Worm (Caenorhabditis elegans) whole organism, young adult: ENCODE measurements around the gene riok-3.

Experiments used
- B0035.1 ChIP-seq: sonication (generic microtip); optimal IDR thresholded peaks from 2 replicates; lab custom pipeline; 2016; ENCODE audit warnings: missing genetic modification characterization, mild to moderate bottlenecking, missing compliant biosample characterization, missing genotype, missing genetic modification reagents
- C06A6.2 ChIP-seq: fragments of 200-800 bp; sonication (Bioruptor generic); conservative IDR thresholded peaks from 2 replicates; pipeline ENCODE4 v1.3.6; 2022; ENCODE audit warnings: missing genetic modification characterization, missing compliant biosample characterization
- C17E4.6 ChIP-seq: fragments of 200-800 bp; sonication (Bioruptor generic); IDR thresholded peaks from 2 replicates; pipeline ENCODE4 v1.3.6; 2022; ENCODE audit warnings: missing genetic modification reagents, missing genetic modification characterization, missing compliant biosample characterization
- F10E7.11 ChIP-seq: sonication (generic microtip); optimal IDR thresholded peaks from 2 replicates; lab custom pipeline; 2017; ENCODE audit warnings: mild to moderate bottlenecking, missing genetic modification characterization, moderate library complexity, missing compliant biosample characterization
- F22D6.2 ChIP-seq: sonication (generic microtip); optimal IDR thresholded peaks from 2 replicates; lab custom pipeline; 2016; ENCODE audit warnings: mild to moderate bottlenecking, missing genetic modification characterization, missing compliant biosample characterization
- F23B12.7 ChIP-seq: sonication (generic microtip); optimal IDR thresholded peaks from 2 replicates; lab custom pipeline; 2017; ENCODE audit warnings: missing genetic modification characterization, mild to moderate bottlenecking, missing compliant biosample characterization, antibody characterized with exemption, moderate library complexity; ENCODE audit not compliant: insufficient read depth
- F52B5.7 ChIP-seq: sonication (generic microtip); optimal IDR thresholded peaks from 2 replicates; lab custom pipeline; 2016; ENCODE audit warnings: mild to moderate bottlenecking, missing genetic modification characterization, missing compliant biosample characterization
- K11D2.4 ChIP-seq: fragments of 200-800 bp; sonication (Bioruptor generic); IDR thresholded peaks from 2 replicates; pipeline ENCODE4 v1.3.6; 2022; ENCODE audit warnings: missing genetic modification reagents, missing genetic modification characterization, missing compliant biosample characterization
- Y67H2A.10 ChIP-seq: fragments of 200-800 bp; sonication (Bioruptor generic); conservative IDR thresholded peaks from 2 replicates; pipeline ENCODE4 v1.3.6; 2022; ENCODE audit warnings: missing genetic modification reagents, missing genetic modification characterization, missing compliant biosample characterization
- Y79H2A.3 ChIP-seq: fragments of 200-800 bp; sonication (Bioruptor generic); conservative IDR thresholded peaks from 2 replicates; pipeline ENCODE4 v1.3.6; 2022; ENCODE audit warnings: missing genetic modification reagents, missing genetic modification characterization, missing compliant biosample characterization
- ama-1 ChIP-seq, 3 experiments: fragments of 150-350 bp in 1 of 3; sonication (generic microtip) in 2 of 3; optimal IDR thresholded peaks; 2 replicates each; lab custom pipeline; 2014 to 2018; ENCODE audit warnings: missing biosample characterization in 2 of 3, missing genetic modification characterization in 2 of 3, missing genetic modification reagents in 2 of 3
- aptf-3 ChIP-seq: fragments of 200-800 bp; sonication (Bioruptor generic); IDR thresholded peaks from 2 replicates; pipeline ENCODE4 v1.3.6; 2022; ENCODE audit warnings: missing genetic modification characterization, missing compliant biosample characterization
- atf-7 ChIP-seq: sonication (generic microtip); optimal IDR thresholded peaks from 2 replicates; lab custom pipeline; 2017; ENCODE audit warnings: mild to moderate bottlenecking, missing genetic modification characterization, missing compliant biosample characterization
- attf-6 ChIP-seq: fragments of 200-800 bp; sonication (Bioruptor generic); IDR thresholded peaks from 2 replicates; pipeline ENCODE4 v1.3.6; 2022; ENCODE audit warnings: missing genetic modification reagents, missing genetic modification characterization, missing compliant biosample characterization
- cebp-1 ChIP-seq, 2 experiments: fragments of 200-800 bp in 1 of 2; sonication (Bioruptor generic) in 1 of 2; sonication (generic microtip) in 1 of 2; IDR thresholded peaks in 1 of 2; optimal IDR thresholded peaks in 1 of 2; 2 replicates each; pipeline versions ENCODE4 v1.3.6 to Lab custom; 2017 to 2022; ENCODE audit warnings: missing compliant biosample characterization in 2 of 2, missing genetic modification characterization in 2 of 2, mild to moderate bottlenecking in 1 of 2, missing genetic modification reagents in 1 of 2, moderate library complexity in 1 of 2
- ceh-100 ChIP-seq: fragments of 200-800 bp; sonication (Bioruptor generic); IDR thresholded peaks from 2 replicates; pipeline ENCODE4 v1.3.6; 2022; ENCODE audit warnings: missing genetic modification reagents, missing genetic modification characterization, missing compliant biosample characterization
- ceh-79 ChIP-seq: sonication (generic microtip); optimal IDR thresholded peaks from 2 replicates; lab custom pipeline; 2017; ENCODE audit warnings: mild to moderate bottlenecking, missing genetic modification characterization, missing compliant biosample characterization
- ceh-91 ChIP-seq: fragments of 200-800 bp; sonication (Bioruptor generic); IDR thresholded peaks from 2 replicates; pipeline ENCODE4 v1.3.6; 2022; ENCODE audit warnings: missing genetic modification reagents, missing genetic modification characterization, missing compliant biosample characterization
- die-1 ChIP-seq: sonication (generic microtip); optimal IDR thresholded peaks from 2 replicates; lab custom pipeline; 2016; ENCODE audit warnings: missing genotype, mild to moderate bottlenecking, missing genetic modification characterization, missing compliant biosample characterization
- dox-1 ChIP-seq: fragments of 200-800 bp; sonication (Bioruptor generic); IDR thresholded peaks from 2 replicates; pipeline ENCODE4 v1.3.6; 2022; ENCODE audit warnings: missing genetic modification reagents, missing genetic modification characterization, missing compliant biosample characterization
- dpff-1 ChIP-seq: sonication (generic microtip); optimal IDR thresholded peaks from 2 replicates; lab custom pipeline; 2017; ENCODE audit warnings: mild to moderate bottlenecking, missing genetic modification characterization, missing compliant biosample characterization
- egl-44 ChIP-seq: fragments of 200-800 bp; sonication (Bioruptor generic); IDR thresholded peaks from 2 replicates; pipeline ENCODE4 v1.3.6; 2022; ENCODE audit warnings: missing genetic modification reagents, missing genetic modification characterization, missing compliant biosample characterization
- fkh-3 ChIP-seq: sonication (generic microtip); optimal IDR thresholded peaks from 2 replicates; lab custom pipeline; 2016; ENCODE audit warnings: mild to moderate bottlenecking, missing genetic modification characterization, missing compliant biosample characterization
- gei-17 ChIP-seq: fragments of 200-800 bp; sonication (Bioruptor generic); optimal IDR thresholded peaks from 2 replicates; lab custom pipeline; 2018; ENCODE audit warnings: mild to moderate bottlenecking, missing genetic modification characterization, missing compliant biosample characterization
- hlh-26 ChIP-seq: fragments of 200-800 bp; sonication (Bioruptor generic); conservative IDR thresholded peaks from 2 replicates; pipeline ENCODE4 v1.3.6; 2022; ENCODE audit warnings: missing genetic modification reagents, missing genetic modification characterization, missing compliant biosample characterization
- hmg-20 ChIP-seq: fragments of 200-800 bp; sonication (Bioruptor generic); IDR thresholded peaks from 2 replicates; pipeline ENCODE4 v1.3.6; 2022; ENCODE audit warnings: missing genetic modification reagents, missing genetic modification characterization, missing compliant biosample characterization
- hsf-1 ChIP-seq: fragments of 200-800 bp; sonication (Bioruptor generic); IDR thresholded peaks from 2 replicates; pipeline ENCODE4 v1.3.6; 2022; ENCODE audit warnings: missing genetic modification reagents, missing genetic modification characterization, missing compliant biosample characterization
- let-526 ChIP-seq: fragments of 200-800 bp; sonication (Bioruptor generic); IDR thresholded peaks from 2 replicates; pipeline ENCODE4 v1.3.6; 2022; ENCODE audit warnings: missing genetic modification reagents, missing genetic modification characterization, missing compliant biosample characterization
- lin-26 ChIP-seq: fragments of 200-800 bp; sonication (Bioruptor generic); IDR thresholded peaks from 2 replicates; pipeline ENCODE4 v1.3.6; 2022; ENCODE audit warnings: missing genetic modification reagents, missing genetic modification characterization, missing compliant biosample characterization
- lsl-1 ChIP-seq: fragments of 200-800 bp; sonication (Bioruptor generic); optimal IDR thresholded peaks from 2 replicates; lab custom pipeline; 2018; ENCODE audit warnings: mild to moderate bottlenecking, missing genetic modification characterization, moderate library complexity, missing compliant biosample characterization
- madf-10 ChIP-seq: sonication (generic microtip); optimal IDR thresholded peaks from 2 replicates; lab custom pipeline; 2016; ENCODE audit warnings: mild to moderate bottlenecking, missing genetic modification characterization, missing compliant biosample characterization
- madf-3 ChIP-seq: fragments of 200-800 bp; sonication (Bioruptor generic); IDR thresholded peaks from 2 replicates; pipeline ENCODE4 v1.3.6; 2022; ENCODE audit warnings: missing genetic modification reagents, missing genetic modification characterization, missing compliant biosample characterization
- madf-8 ChIP-seq: fragments of 200-800 bp; sonication (Bioruptor generic); conservative IDR thresholded peaks from 2 replicates; pipeline ENCODE4 v1.3.6; 2022; ENCODE audit warnings: missing genetic modification reagents, missing genetic modification characterization, missing compliant biosample characterization
- mcd-1 ChIP-seq: fragments of 200-800 bp; sonication (Bioruptor generic); IDR thresholded peaks from 2 replicates; pipeline ENCODE4 v1.3.6; 2022; ENCODE audit warnings: missing genetic modification reagents, missing genetic modification characterization, missing compliant biosample characterization
- mel-28 ChIP-seq: sonication (generic microtip); optimal IDR thresholded peaks from 2 replicates; lab custom pipeline; 2016; ENCODE audit warnings: borderline replicate concordance, mild to moderate bottlenecking, missing genetic modification characterization, missing compliant biosample characterization
- mes-4 ChIP-seq: sonication (generic microtip); optimal IDR thresholded peaks from 2 replicates; lab custom pipeline; 2016; ENCODE audit warnings: missing genotype, missing genetic modification characterization, missing compliant biosample characterization
- nfya-1 ChIP-seq: sonication (generic microtip); optimal IDR thresholded peaks from 2 replicates; lab custom pipeline; 2017; ENCODE audit warnings: antibody characterized with exemption, missing compliant biosample characterization, missing genetic modification characterization, borderline replicate concordance; ENCODE audit not compliant: insufficient read depth
- nhr-179 ChIP-seq: sonication (generic microtip); optimal IDR thresholded peaks from 2 replicates; lab custom pipeline; 2016; ENCODE audit warnings: mild to moderate bottlenecking, missing genetic modification characterization, missing compliant biosample characterization
- nhr-80 ChIP-seq: sonication (generic microtip); optimal IDR thresholded peaks from 2 replicates; lab custom pipeline; 2016; ENCODE audit warnings: missing genetic modification characterization, missing compliant biosample characterization
- repo-1 ChIP-seq: sonication (generic microtip); optimal IDR thresholded peaks from 2 replicates; lab custom pipeline; 2017; ENCODE audit warnings: mild to moderate bottlenecking, missing genetic modification characterization, missing compliant biosample characterization
- rpc-1 ChIP-seq, 2 experiments: fragments of 150-350 bp in 1 of 2; sonication (generic microtip) in 1 of 2; optimal IDR thresholded peaks; 2 replicates each; lab custom pipeline; 2014 to 2018; ENCODE audit warnings: missing biosample characterization in 1 of 2, missing genetic modification characterization in 1 of 2, missing genetic modification reagents in 1 of 2, missing genotype in 1 of 2
- sdz-38 ChIP-seq: sonication (generic microtip); optimal IDR thresholded peaks from 2 replicates; lab custom pipeline; 2016; ENCODE audit warnings: missing genotype, missing genetic modification characterization, missing compliant biosample characterization
- snpc-3.4 ChIP-seq: sonication (generic microtip); optimal IDR thresholded peaks from 2 replicates; lab custom pipeline; 2017; ENCODE audit warnings: missing genetic modification characterization, mild to moderate bottlenecking, missing compliant biosample characterization, antibody characterized with exemption, moderate library complexity, missing genotype, missing genetic modification reagents
- snpc-4 ChIP-seq, 5 experiments: fragments of 150-350 bp in 1 of 5; sonication (generic microtip) in 4 of 5; optimal IDR thresholded peaks; 2 replicates each; lab custom pipeline; 2014 to 2018; ENCODE audit warnings: missing genetic modification characterization in 5 of 5, missing biosample characterization in 3 of 5, antibody characterized with exemption in 2 of 5, mild to moderate bottlenecking in 2 of 5, missing compliant biosample characterization in 2 of 5, missing genotype in 2 of 5, moderate library complexity in 2 of 5, missing genetic modification reagents in 1 of 5
- xnd-1 ChIP-seq: sonication (generic microtip); optimal IDR thresholded peaks from 2 replicates; lab custom pipeline; 2016; ENCODE audit warnings: missing genotype, missing genetic modification reagents, missing genetic modification characterization, missing compliant biosample characterization
- ztf-18 ChIP-seq: sonication (generic microtip); optimal IDR thresholded peaks from 2 replicates; lab custom pipeline; 2016; ENCODE audit warnings: missing genotype, mild to moderate bottlenecking, missing genetic modification characterization, missing compliant biosample characterization
- ztf-26 ChIP-seq: sonication (generic microtip); optimal IDR thresholded peaks from 2 replicates; lab custom pipeline; 2017; ENCODE audit warnings: missing genetic modification characterization, missing compliant biosample characterization

The riok-3 gene

DNA sequence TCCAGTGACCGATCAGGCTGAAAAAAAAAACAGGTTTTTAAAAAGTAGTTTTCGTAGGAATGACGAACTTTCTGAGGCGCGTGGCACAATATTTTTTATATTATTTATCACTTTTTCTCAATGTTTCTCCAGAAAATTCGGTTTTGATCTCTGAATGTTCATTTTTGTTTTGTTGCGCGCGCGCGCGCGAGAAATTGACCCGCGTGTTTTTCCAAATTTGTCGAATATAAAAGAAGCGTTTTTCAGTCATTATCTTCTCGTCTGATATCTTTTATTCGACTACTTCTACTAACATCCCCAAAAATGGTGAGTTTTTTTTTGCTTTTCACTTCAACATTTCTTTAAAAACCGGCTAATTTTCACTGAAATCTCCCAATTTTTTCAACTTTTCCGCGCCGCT is 46.0 kb downstream of the riok-3 start, which contains the start of gene rmd-1 (continued):
- no peak for TF ChIP-seq snpc-4 (GFP tag; optimal IDR thresholded peaks at IDR 0.05; lab: Kevin White, UChicago)
- no peak for TF ChIP-seq snpc-4 (tag; optimal IDR thresholded peaks at IDR 0.05; lab: Kevin White, UChicago)
- peak; percentile 71 for TF ChIP-seq snpc-3.4 (tag; lab: Kevin White, UChicago)
- no peak for TF ChIP-seq aptf-3 (GFP tag; lab: Robert Waterston, UW)
- TF ChIP-seq hsf-1 (GFP tag; lab: Robert Waterston, UW) = peak; percentile 94
- no peak for TF ChIP-seq mel-28
- TF ChIP-seq ztf-26 = no peak
- no peak for TF ChIP-seq hlh-26 (GFP tag; lab: Robert Waterston, UW)
- peak; percentile 52; the same call in 1 of the 2 replicates for TF ChIP-seq ceh-91 (GFP tag; lab: Robert Waterston, UW)
- no peak for TF ChIP-seq C06A6.2
- TF ChIP-seq dpff-1 (tag; lab: Kevin White, UChicago) = no peak
- peak; percentile 54 for TF ChIP-seq lsl-1 (GFP tag; lab: Kevin White, UChicago)
- TF ChIP-seq nfya-1 (tag; lab: Kevin White, UChicago) = no peak
- TF ChIP-seq hmg-20 (GFP tag; lab: Robert Waterston, UW) = no peak
- TF ChIP-seq F23B12.7 (tag; lab: Kevin White, UChicago) = no peak
- no peak for TF ChIP-seq repo-1 (tag; lab: Kevin White, UChicago)
- no peak for TF ChIP-seq fkh-3 (tag; lab: Kevin White, UChicago)
- no peak for TF ChIP-seq B0035.1 (tag; lab: Kevin White, UChicago)
- TF ChIP-seq ztf-18 (tag; lab: Kevin White, UChicago) = peak; percentile 2
- TF ChIP-seq F52B5.7 (tag; lab: Kevin White, UChicago) = no peak
- TF ChIP-seq C17E4.6 (GFP tag; lab: Robert Waterston, UW) = 0 out of 2 replicates have a peak, but pooled peaks have one; percentile 42
- peak; percentile 8; the same call in 1 of the 2 replicates for TF ChIP-seq madf-3 (GFP tag; lab: Robert Waterston, UW)
- no peak for TF ChIP-seq ceh-100 (GFP tag; lab: Robert Waterston, UW)
- TF ChIP-seq F22D6.2 (tag; lab: Kevin White, UChicago) = no peak
- TF ChIP-seq xnd-1 (tag; lab: Kevin White, UChicago) = peak; percentile 82
- TF ChIP-seq sdz-38 = no peak
- TF ChIP-seq die-1 = no peak
- TF ChIP-seq atf-7 (tag; lab: Kevin White, UChicago) = no peak
- no peak for TF ChIP-seq egl-44 (GFP tag; lab: Robert Waterston, UW)
- peak; percentile 41 for TF ChIP-seq dox-1 (GFP tag; lab: Robert Waterston, UW)
- TF ChIP-seq let-526 = no peak
- no peak for TF ChIP-seq lin-26 (GFP tag; lab: Robert Waterston, UW)
- no peak for TF ChIP-seq F10E7.11 (tag; lab: Kevin White, UChicago)
- TF ChIP-seq Y67H2A.10 (GFP tag; lab: Robert Waterston, UW) = no peak
- peak; percentile 88 for TF ChIP-seq madf-8 (GFP tag; lab: Robert Waterston, UW)
- no peak for TF ChIP-seq nhr-179 (tag; lab: Kevin White, UChicago)
- TF ChIP-seq mcd-1 = no peak
- no peak for TF ChIP-seq rpc-1 (optimal IDR thresholded peaks at IDR 0.05; lab: Kevin White, UChicago)
- TF ChIP-seq rpc-1 (tag; optimal IDR thresholded peaks at IDR 0.05; lab: Kevin White, UChicago) = no peak
- no peak for TF ChIP-seq cebp-1 (GFP tag; IDR thresholded peaks at IDR 0.05; lab: Robert Waterston, UW)
- no peak for TF ChIP-seq cebp-1 (tag; optimal IDR thresholded peaks at IDR 0.05; lab: Kevin White, UChicago)
- TF ChIP-seq gei-17 (GFP tag; lab: Kevin White, UChicago) = no peak
- no peak for TF ChIP-seq ama-1 (optimal IDR thresholded peaks at IDR 0.05; lab: Kevin White, UChicago)
- TF ChIP-seq ama-1 (GFP tag; optimal IDR thresholded peaks at IDR 0.05; lab: Kevin White, UChicago) = no peak
- no peak for TF ChIP-seq K11D2.4 (GFP tag; lab: Robert Waterston, UW)
- no peak for TF ChIP-seq madf-10 (tag; lab: Kevin White, UChicago)
- TF ChIP-seq nhr-80 (tag; lab: Kevin White, UChicago) = no peak
- TF ChIP-seq Y79H2A.3 (GFP tag; lab: Robert Waterston, UW) = no peak
- TF ChIP-seq attf-6 = no peak
- no peak for TF ChIP-seq mes-4 (tag; lab: Kevin White, UChicago)
- no peak for TF ChIP-seq ceh-79 (tag; lab: Kevin White, UChicago)
